Worm (Caenorhabditis elegans) whole organism, L4 larva: ENCODE data around the gene cyp-13B2.

ENCODE experiments used
- D1046.2 ChIP-seq: fragments of 200-800 bp; sonication (Bioruptor generic); IDR thresholded peaks from 2 replicates; pipeline ENCODE4 v1.3.6; 2022; ENCODE audit warnings: missing genetic modification characterization, missing compliant biosample characterization
- F10B5.3 ChIP-seq: sonication (generic microtip); optimal IDR thresholded peaks from 2 replicates; lab custom pipeline; 2016; ENCODE audit warnings: mild to moderate bottlenecking, missing genetic modification characterization, missing compliant biosample characterization
- R02D3.7 ChIP-seq: fragments of 150-350 bp; sonication (generic microtip); optimal IDR thresholded peaks from 3 replicates; lab custom pipeline; 2014; ENCODE audit warnings: missing biosample characterization, missing genetic modification characterization
- T20F7.1 ChIP-seq: fragments of 200-800 bp; sonication (Bioruptor generic); optimal IDR thresholded peaks from 2 replicates; lab custom pipeline; 2018; ENCODE audit warnings: mild to moderate bottlenecking, missing genetic modification characterization, missing compliant biosample characterization
- Y105C5A.15 ChIP-seq: fragments of 200-800 bp; sonication (Bioruptor generic); IDR thresholded peaks from 2 replicates; pipeline ENCODE4 v1.3.6; 2022; ENCODE audit warnings: missing genetic modification characterization, missing compliant biosample characterization
- Y48G9A.11 ChIP-seq: fragments of 200-800 bp; sonication (Bioruptor generic); IDR thresholded peaks from 2 replicates; pipeline ENCODE4 v1.3.6; 2022; ENCODE audit warnings: missing genetic modification reagents, missing genetic modification characterization, missing compliant biosample characterization
- Y5F2A.4 ChIP-seq: fragments of 200-800 bp; sonication (Bioruptor generic); optimal IDR thresholded peaks from 2 replicates; lab custom pipeline; 2018; ENCODE audit warnings: mild to moderate bottlenecking, missing genetic modification characterization, missing compliant biosample characterization
- Y75B8A.6 ChIP-seq: fragments of 200-800 bp; sonication (Bioruptor generic); IDR thresholded peaks from 2 replicates; pipeline ENCODE4 v1.3.6; 2022; ENCODE audit warnings: missing genetic modification reagents, missing genetic modification characterization, missing compliant biosample characterization
- aha-1 ChIP-seq: fragments of 150-350 bp; peaks from one replicate; lab custom pipeline; 2014; ENCODE audit warnings: missing biosample characterization, missing genetic modification characterization
- aly-2 ChIP-seq: sonication (generic microtip); optimal IDR thresholded peaks from 2 replicates; lab custom pipeline; 2018; ENCODE audit warnings: missing biosample characterization, missing genetic modification characterization
- attf-4 ChIP-seq: sonication (generic microtip); optimal IDR thresholded peaks from 3 replicates; lab custom pipeline; 2017; ENCODE audit warnings: missing biosample characterization, missing genetic modification characterization
- ceh-20 ChIP-seq: fragments of 200-800 bp; sonication (Bioruptor generic); IDR thresholded peaks from 2 replicates; pipeline ENCODE4 v1.3.6; 2022; ENCODE audit warnings: missing genetic modification reagents, missing genetic modification characterization, missing compliant biosample characterization
- ctbp-1 ChIP-seq: fragments of 200-800 bp; sonication (Bioruptor generic); IDR thresholded peaks from 2 replicates; pipeline ENCODE4 v1.3.6; 2022; ENCODE audit warnings: missing genetic modification reagents, missing genetic modification characterization, missing compliant biosample characterization
- daf-16 ChIP-seq, 3 experiments: sonication (generic microtip); optimal IDR thresholded peaks; 2 replicates each; lab custom pipeline; 2016 to 2017; ENCODE audit warnings: missing genetic modification characterization in 3 of 3, missing genetic modification reagents in 3 of 3, mild to moderate bottlenecking in 2 of 3, missing compliant biosample characterization in 2 of 3, missing biosample characterization in 1 of 3, moderate library complexity in 1 of 3
- daf-19 ChIP-seq: fragments of 200-800 bp; sonication (Bioruptor generic); conservative IDR thresholded peaks from 2 replicates; pipeline ENCODE4 v1.3.6; 2022; ENCODE audit warnings: missing genetic modification characterization, missing compliant biosample characterization
- dmd-6 ChIP-seq: fragments of 200-800 bp; sonication (Bioruptor generic); IDR thresholded peaks from 2 replicates; pipeline ENCODE4 v1.3.6; 2022; ENCODE audit warnings: missing genetic modification reagents, missing genetic modification characterization, missing compliant biosample characterization
- dpl-1 ChIP-seq: fragments of 150-350 bp; optimal IDR thresholded peaks from 2 replicates; lab custom pipeline; 2014; ENCODE audit warnings: missing biosample characterization, missing genetic modification reagents, missing genetic modification characterization
- hlh-11 ChIP-seq: fragments of 200-800 bp; sonication (Bioruptor generic); optimal IDR thresholded peaks from 2 replicates; lab custom pipeline; 2018; ENCODE audit warnings: mild to moderate bottlenecking, missing genetic modification characterization, missing compliant biosample characterization
- hlh-30 ChIP-seq: sonication (generic microtip); optimal IDR thresholded peaks from 2 replicates; lab custom pipeline; 2017; ENCODE audit warnings: antibody characterized with exemption, mild to moderate bottlenecking, missing genetic modification characterization, missing compliant biosample characterization; ENCODE audit not compliant: insufficient read depth
- lin-13 ChIP-seq: fragments of 150-350 bp; optimal IDR thresholded peaks from 2 replicates; lab custom pipeline; 2014; ENCODE audit warnings: missing biosample characterization, missing genetic modification reagents, missing genetic modification characterization
- lin-15B ChIP-seq: fragments of 150-350 bp; sonication (generic microtip); optimal IDR thresholded peaks from 3 replicates; lab custom pipeline; 2014; ENCODE audit warnings: missing biosample characterization, missing genetic modification characterization
- lin-29 ChIP-seq: fragments of 200-800 bp; sonication (Bioruptor generic); IDR thresholded peaks from 2 replicates; pipeline ENCODE4 v1.3.6; 2022; ENCODE audit warnings: missing genetic modification reagents, missing genetic modification characterization, missing compliant biosample characterization
- lin-39 ChIP-seq: fragments of 150-350 bp; optimal IDR thresholded peaks from 2 replicates; lab custom pipeline; 2014; ENCODE audit warnings: missing biosample characterization, missing genetic modification reagents, missing genetic modification characterization
- lsy-2 ChIP-seq, 2 experiments: fragments of 150-350 bp in 1 of 2; sonication (generic microtip) in 1 of 2; optimal IDR thresholded peaks; 2 replicates each; lab custom pipeline; 2014 to 2017; ENCODE audit warnings: missing biosample characterization in 2 of 2, missing genetic modification characterization in 2 of 2
- madf-5 ChIP-seq, 2 experiments: fragments of 200-800 bp; sonication (Bioruptor generic); IDR thresholded peaks; 2 replicates each; pipeline ENCODE4 v1.3.6; 2022; ENCODE audit warnings: missing compliant biosample characterization in 2 of 2, missing genetic modification characterization in 2 of 2
- madf-9 ChIP-seq: fragments of 200-800 bp; sonication (Bioruptor generic); conservative IDR thresholded peaks from 2 replicates; pipeline ENCODE4 v1.3.6; 2022; ENCODE audit warnings: missing genetic modification reagents, missing genetic modification characterization, missing compliant biosample characterization
- mes-2 ChIP-seq: sonication (generic microtip); optimal IDR thresholded peaks from 2 replicates; lab custom pipeline; 2016; ENCODE audit warnings: missing genotype, mild to moderate bottlenecking, missing genetic modification characterization, missing compliant biosample characterization; ENCODE audit not compliant: poor library complexity, severe bottlenecking
- mxl-3 ChIP-seq: fragments of 200-800 bp; sonication (Bioruptor generic); optimal IDR thresholded peaks from 2 replicates; lab custom pipeline; 2018; ENCODE audit warnings: mild to moderate bottlenecking, missing genetic modification characterization, missing compliant biosample characterization
- nhr-111 ChIP-seq: fragments of 200-800 bp; sonication (Bioruptor generic); optimal IDR thresholded peaks from 2 replicates; lab custom pipeline; 2018; ENCODE audit warnings: mild to moderate bottlenecking, missing genetic modification characterization, missing compliant biosample characterization
- nhr-28 ChIP-seq: fragments of 150-350 bp; optimal IDR thresholded peaks from 2 replicates; lab custom pipeline; 2014; ENCODE audit warnings: missing biosample characterization, missing genetic modification characterization
- nhr-41 ChIP-seq: fragments of 200-800 bp; sonication (Bioruptor generic); IDR thresholded peaks from 2 replicates; pipeline ENCODE4 v1.3.6; 2022; ENCODE audit warnings: missing genetic modification reagents, missing genetic modification characterization, missing compliant biosample characterization
- nhr-48 ChIP-seq: sonication (generic microtip); optimal IDR thresholded peaks from 2 replicates; lab custom pipeline; 2016; ENCODE audit warnings: mild to moderate bottlenecking, missing genetic modification characterization, missing compliant biosample characterization
- nhr-76 ChIP-seq: fragments of 150-350 bp; optimal IDR thresholded peaks from 2 replicates; lab custom pipeline; 2014; ENCODE audit warnings: missing biosample characterization, missing genetic modification characterization
- pha-4 ChIP-seq, 2 experiments: fragments of 150-350 bp in 1 of 2; fragments of 200-800 bp in 1 of 2; sonication (Bioruptor generic) in 1 of 2; IDR thresholded peaks in 1 of 2; optimal IDR thresholded peaks in 1 of 2; 2 replicates each; pipeline versions ENCODE4 v1.3.6 to Lab custom; 2014 to 2022; ENCODE audit warnings: missing genetic modification characterization in 2 of 2, missing genetic modification reagents in 2 of 2, missing biosample characterization in 1 of 2, missing compliant biosample characterization in 1 of 2
- pqm-1 ChIP-seq: sonication (generic microtip); optimal IDR thresholded peaks from 2 replicates; lab custom pipeline; 2017; ENCODE audit warnings: missing biosample characterization, missing genetic modification characterization
- set-16 ChIP-seq: fragments of 200-800 bp; sonication (Bioruptor generic); IDR thresholded peaks from 2 replicates; pipeline ENCODE4 v1.3.6; 2022; ENCODE audit warnings: missing genetic modification reagents, missing genetic modification characterization, missing compliant biosample characterization
- skn-1 ChIP-seq: fragments of 150-350 bp; optimal IDR thresholded peaks from 2 replicates; lab custom pipeline; 2014; ENCODE audit warnings: missing biosample characterization, missing genetic modification characterization
- snpc-1.2 ChIP-seq: fragments of 200-800 bp; sonication (Bioruptor generic); IDR thresholded peaks from 2 replicates; pipeline ENCODE4 v1.3.6; 2022; ENCODE audit warnings: missing genetic modification reagents, missing genetic modification characterization, missing compliant biosample characterization
- spr-1 ChIP-seq: sonication (generic microtip); optimal IDR thresholded peaks from 2 replicates; lab custom pipeline; 2016; ENCODE audit warnings: mild to moderate bottlenecking, missing genetic modification characterization, missing compliant biosample characterization
- tra-1 ChIP-seq: fragments of 200-800 bp; sonication (Bioruptor generic); IDR thresholded peaks from 2 replicates; pipeline ENCODE4 v1.3.6; 2022; ENCODE audit warnings: missing genetic modification reagents, missing genetic modification characterization, missing compliant biosample characterization
- unc-130 ChIP-seq: sonication (generic microtip); optimal IDR thresholded peaks from 2 replicates; lab custom pipeline; 2016; ENCODE audit warnings: missing genetic modification reagents, missing genetic modification characterization, missing compliant biosample characterization
- unc-62 ChIP-seq, 3 experiments: fragments of 150-350 bp in 1 of 3; sonication (generic microtip); optimal IDR thresholded peaks in 2 of 3; peaks in 1 of 3; 1 replicate in 1 of 3; 2 replicates in 2 of 3; lab custom pipeline; 2014 to 2017; ENCODE audit warnings: missing biosample characterization in 3 of 3, missing genetic modification characterization in 3 of 3, missing genetic modification reagents in 3 of 3, missing genotype in 1 of 3
- vab-7 ChIP-seq: fragments of 200-800 bp; sonication (Bioruptor generic); IDR thresholded peaks from 2 replicates; pipeline ENCODE4 v1.3.6; 2022; ENCODE audit warnings: missing genetic modification reagents, missing genetic modification characterization, missing compliant biosample characterization
- zip-2 ChIP-seq: fragments of 150-350 bp; optimal IDR thresholded peaks from 2 replicates; lab custom pipeline; 2014; ENCODE audit warnings: missing biosample characterization, missing genetic modification characterization
- ztf-11 ChIP-seq: fragments of 150-350 bp; optimal IDR thresholded peaks from 2 replicates; lab custom pipeline; 2014; ENCODE audit warnings: missing biosample characterization, missing genetic modification characterization

cyp-13B2 gene

DNA sequence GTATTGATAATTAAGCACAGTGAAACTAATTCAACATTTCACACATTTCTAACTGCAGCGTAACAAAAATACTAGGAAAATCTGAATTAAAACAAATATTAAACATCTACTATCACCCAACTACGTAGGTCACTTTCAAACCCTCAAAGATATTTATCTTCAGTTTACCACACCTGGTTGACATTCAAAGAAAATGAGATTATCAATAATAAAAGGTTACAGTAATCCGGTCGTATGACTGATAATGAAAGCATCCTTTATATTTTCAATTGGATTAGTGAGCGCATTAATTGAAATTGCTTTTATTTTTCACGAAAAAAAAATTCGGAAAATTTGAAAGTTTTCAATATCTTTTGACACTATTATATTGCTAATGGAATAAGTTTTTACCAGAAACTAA lies 42.9 kb upstream of the cyp-13B2 start:
- TF ChIP-seq lin-29 (GFP tag; lab: Robert Waterston, UW) (no peak), lin-13 (GFP tag; lab: Kevin White, UChicago) (no peak), daf-19 (GFP tag; lab: Robert Waterston, UW) (no peak), D1046.2 (no peak), attf-4 (no peak), madf-5 (GFP tag; IDR thresholded peaks at IDR 0.05; lab: Robert Waterston, UW) (no peak), zip-2 (tag; lab: Kevin White, UChicago) (no peak), lin-39 (tag; lab: Kevin White, UChicago) (no peak), Y48G9A.11 (GFP tag; lab: Robert Waterston, UW) (no peak), mxl-3 (GFP tag; lab: Kevin White, UChicago) (no peak)

DNA sequence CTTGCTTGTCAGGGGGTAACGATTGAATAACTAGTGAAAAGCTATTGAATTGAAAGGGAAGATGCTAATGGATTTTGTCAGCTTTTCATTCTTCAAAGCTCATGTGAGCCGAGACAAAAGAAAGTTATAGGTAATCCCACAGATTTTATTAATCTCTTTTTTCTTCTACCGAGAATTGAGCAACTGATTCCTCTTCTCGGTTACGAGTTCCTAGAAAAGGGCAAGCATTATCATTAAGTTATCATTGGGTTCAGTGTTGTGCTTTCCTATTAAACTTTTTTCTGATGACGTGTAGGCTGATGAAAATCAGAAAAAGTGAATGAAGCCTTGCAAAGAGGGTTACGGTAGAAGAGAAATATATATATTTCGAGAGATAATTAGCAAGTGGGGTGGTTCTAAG lies 39.7 kb upstream of the cyp-13B2 start:
- no peak for TF ChIP-seq pha-4 (GFP tag; IDR thresholded peaks at IDR 0.05; lab: Robert Waterston, UW)
- TF ChIP-seq pha-4 (tag; optimal IDR thresholded peaks at IDR 0.05; lab: Kevin White, UChicago): no peak
- TF ChIP-seq D1046.2: no peak
- TF ChIP-seq R02D3.7 (tag; lab: Kevin White, UChicago): no peak
- no peak for TF ChIP-seq Y105C5A.15 (GFP tag; lab: Robert Waterston, UW)
- no peak for TF ChIP-seq ctbp-1 (GFP tag; lab: Robert Waterston, UW)
- no peak for TF ChIP-seq F10B5.3 (tag; lab: Kevin White, UChicago)
- TF ChIP-seq nhr-76 (tag; lab: Kevin White, UChicago): no peak
- TF ChIP-seq set-16: no peak
- TF ChIP-seq snpc-1.2 (GFP tag; lab: Robert Waterston, UW): no peak
- TF ChIP-seq vab-7 (GFP tag; lab: Robert Waterston, UW): no peak
- no peak for TF ChIP-seq lin-13 (GFP tag; lab: Kevin White, UChicago)
- TF ChIP-seq T20F7.1: no peak
- TF ChIP-seq lsy-2 (tag; optimal IDR thresholded peaks at IDR 0.05; lab: Kevin White, UChicago): no peak
- TF ChIP-seq madf-9 (GFP tag; lab: Robert Waterston, UW): no peak
- no peak for TF ChIP-seq dmd-6 (GFP tag; lab: Robert Waterston, UW)
- TF ChIP-seq nhr-41 (GFP tag; lab: Robert Waterston, UW): no peak
- no peak for TF ChIP-seq nhr-28 (tag; lab: Kevin White, UChicago)
- TF ChIP-seq Y5F2A.4 (GFP tag; lab: Kevin White, UChicago): no peak
- no peak for TF ChIP-seq hlh-30 (tag; lab: Kevin White, UChicago)

DNA sequence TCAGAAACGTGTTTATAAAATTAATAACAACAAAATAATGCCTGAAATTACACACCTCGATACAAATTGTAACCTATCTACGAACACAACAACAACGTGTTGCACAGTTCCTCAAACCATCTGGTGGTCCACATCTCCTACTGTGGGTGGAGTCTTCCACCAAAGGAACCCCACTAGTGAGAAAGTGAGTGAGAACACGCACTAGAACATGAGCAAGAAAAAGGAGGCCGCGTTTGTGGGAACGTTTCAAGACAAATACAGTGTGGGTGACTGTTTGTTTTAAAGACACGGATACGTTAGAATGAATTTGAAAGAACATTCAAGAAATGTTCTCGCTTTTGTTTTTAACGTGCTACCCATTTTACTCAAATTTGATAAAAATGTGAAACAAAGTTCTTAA lies 38.9 kb upstream of the cyp-13B2 start, which contains the start of gene ceh-36:
TSS of gene ceh-36 (minus strand) at position 101 of the 400 bp plus-strand sequence.
- TF ChIP-seq D1046.2 (no peak), Y5F2A.4 (GFP tag; lab: Kevin White, UChicago) (no peak), aly-2 (tag; lab: Kevin White, UChicago) (no peak), lin-15B (tag; lab: Kevin White, UChicago) (no peak), spr-1 (tag; lab: Kevin White, UChicago) (no peak), nhr-111 (GFP tag; lab: Kevin White, UChicago) (no peak), aha-1 (peak; percentile 80)

DNA sequence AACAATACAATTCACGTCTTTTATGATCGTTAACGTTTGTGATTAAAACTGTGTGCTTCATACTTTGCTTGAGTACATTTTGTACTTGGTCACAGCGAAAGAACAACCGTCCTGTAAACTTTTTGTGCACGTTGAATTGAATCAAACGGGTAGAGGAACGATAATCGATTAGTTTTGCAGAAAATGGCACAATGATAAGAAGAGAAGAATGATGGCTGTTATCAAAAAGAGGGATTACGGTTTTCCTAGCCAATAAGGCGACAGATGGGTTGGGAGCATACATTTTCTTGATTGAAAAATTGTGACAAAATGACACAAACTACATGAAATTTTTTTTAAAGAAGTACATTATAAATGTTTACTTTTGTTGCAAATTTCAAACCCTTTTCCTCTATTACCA lies 31.1 kb upstream of the cyp-13B2 start:
- TF ChIP-seq dpl-1: no peak
- TF ChIP-seq daf-16 (GFP tag; optimal IDR thresholded peaks at IDR 0.05; lab: Kevin White, UChicago): no peak
- TF ChIP-seq daf-16 (tag; optimal IDR thresholded peaks at IDR 0.05; lab: Kevin White, UChicago): peak; percentile 14
- no peak for TF ChIP-seq ceh-20
- TF ChIP-seq ztf-11: no peak
- peak in 1 of 2 experiments; percentile 96 for TF ChIP-seq unc-62 (GFP tag; optimal IDR thresholded peaks at IDR 0.05 in 1 of 2; lab: Kevin White, UChicago)
- TF ChIP-seq unc-62 (tag; optimal IDR thresholded peaks at IDR 0.05; lab: Kevin White, UChicago): no peak
- peak; percentile 77 for TF ChIP-seq pqm-1 (tag; lab: Kevin White, UChicago)
- TF ChIP-seq nhr-28 (tag; lab: Kevin White, UChicago): peak; percentile 47
- no peak for TF ChIP-seq tra-1 (GFP tag; lab: Robert Waterston, UW)
- TF ChIP-seq mes-2 (tag; lab: Kevin White, UChicago): no peak
- TF ChIP-seq dmd-6 (GFP tag; lab: Robert Waterston, UW): peak; percentile 44; the same call in 1 of the 2 replicates
- no peak for TF ChIP-seq hlh-11 (tag; lab: Kevin White, UChicago)
- no peak for TF ChIP-seq Y75B8A.6 (GFP tag; lab: Robert Waterston, UW)
- TF ChIP-seq skn-1 (tag; lab: Kevin White, UChicago): no peak
- no peak for TF ChIP-seq unc-130
- no peak for TF ChIP-seq nhr-48 (tag; lab: Kevin White, UChicago)
- TF ChIP-seq, all 104 proteins: peak for 5
